Worm (Caenorhabditis elegans): Measurements from ENCODE around the gene atgl-1.

atgl-1 gene

ce11 chrIII:6444335-6444734 is 25.1 kb upstream of the atgl-1 start, which contains the start of gene C05D11.13:
Gene C05D11.13, minus strand, starts transcription at chrIII:6444586.
- TF ChIP-seq W03F9.2 (tag; optimal IDR thresholded peaks at IDR 0.05) = peak; percentile 65
- TF ChIP-seq dao-5 (tag; optimal IDR thresholded peaks at IDR 0.05) = no peak

- no peak for TF ChIP-seq him-1 (tag; optimal IDR thresholded peaks at IDR 0.05)
- no peak for TF ChIP-seq W03F9.2 (tag; optimal IDR thresholded peaks at IDR 0.05)
- no peak for TF ChIP-seq dao-5 (tag; optimal IDR thresholded peaks at IDR 0.05)
Observed at ce11 chrIII:6442305-6443125, 23.3 kb upstream of the atgl-1 start, which contains the start of gene mel-32. Gene mel-32, minus strand, starts transcription at chrIII:6443000.

- TF ChIP-seq him-1 (tag; optimal IDR thresholded peaks at IDR 0.05) (no peak), dao-5 (tag; optimal IDR thresholded peaks at IDR 0.05) (no peak), W03F9.2 (tag; optimal IDR thresholded peaks at IDR 0.05) (no peak)
Observed at ce11 chrIII:6439854-6440253, 20.6 kb upstream of the atgl-1 start.

DNA sequence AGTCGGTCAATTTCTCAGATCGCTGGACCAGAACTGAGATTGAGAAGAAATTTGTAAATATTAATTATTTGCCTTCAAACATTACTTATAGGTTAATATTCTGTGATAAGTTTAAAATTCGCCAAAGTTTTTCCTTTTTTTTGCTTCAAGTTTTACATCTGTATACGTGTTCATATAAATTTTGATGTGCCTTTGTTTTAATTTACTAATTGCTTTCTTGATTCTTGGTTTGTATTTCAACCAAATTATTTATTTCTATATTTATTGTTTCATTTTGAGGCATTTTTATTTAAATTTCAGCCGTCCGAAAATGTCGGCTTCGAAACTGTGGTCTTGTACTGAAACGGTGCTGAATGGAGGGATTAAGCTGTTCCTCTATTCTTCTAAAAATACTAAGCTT is 17.0 kb upstream of the atgl-1 start, which contains the start of gene C05D11.1:
Gene C05D11.1, plus strand, starts transcription at position 301 of the 400 bp plus-strand sequence.
- TF ChIP-seq W03F9.2 (tag; optimal IDR thresholded peaks at IDR 0.05) = no peak
- no peak for TF ChIP-seq him-1 (tag; optimal IDR thresholded peaks at IDR 0.05)
- no peak for TF ChIP-seq dao-5 (tag; optimal IDR thresholded peaks at IDR 0.05)

ce11 chrIII:6432939-6433338 is 13.7 kb upstream of the atgl-1 start, which contains the start of gene vps-16:
Gene vps-16, plus strand, starts transcription at chrIII:6433239.
- no peak for TF ChIP-seq dao-5 (tag; optimal IDR thresholded peaks at IDR 0.05)
- no peak for TF ChIP-seq W03F9.2 (tag; optimal IDR thresholded peaks at IDR 0.05)
- TF ChIP-seq him-1 (tag; optimal IDR thresholded peaks at IDR 0.05) = no peak

DNA sequence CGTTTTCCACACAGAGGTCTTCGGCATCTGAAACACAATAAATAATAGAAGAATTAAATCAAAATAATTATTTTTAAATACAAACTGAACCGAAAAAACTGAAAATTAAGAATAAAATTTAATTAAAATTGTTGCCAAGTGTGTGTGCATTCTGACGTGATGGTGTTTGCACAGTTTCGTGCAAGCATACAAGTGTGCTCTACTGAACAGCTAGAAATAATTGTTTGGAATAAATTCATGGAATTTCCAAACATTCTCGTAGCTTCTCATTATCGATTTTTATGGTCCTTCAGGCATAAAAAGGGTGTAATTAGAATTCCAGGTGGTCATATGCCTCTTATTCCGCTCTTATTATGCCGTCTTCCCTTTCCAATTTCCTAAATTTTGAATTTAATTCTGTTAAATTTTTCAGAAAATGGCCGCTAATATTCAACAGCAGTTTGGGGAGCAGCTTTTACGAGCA is 12.5 kb upstream of the atgl-1 start, which contains the start of the genes mrps-17 and txdc-9:
Gene mrps-17, minus strand, starts transcription at position 33 of the 463 bp plus-strand sequence.
Gene txdc-9, plus strand, starts transcription at position 413 of the 463 bp plus-strand sequence.
- TF ChIP-seq dao-5 (tag; optimal IDR thresholded peaks at IDR 0.05) (no peak), W03F9.2 (tag; optimal IDR thresholded peaks at IDR 0.05) (peak; percentile 91), him-1 (tag; optimal IDR thresholded peaks at IDR 0.05) (no peak)

ce11 chrIII:6430834-6431233 is 11.6 kb upstream of the atgl-1 start, which contains the start of gene popl-1:
Gene popl-1, minus strand, starts transcription at chrIII:6430934.
- TF ChIP-seq him-1 (tag; optimal IDR thresholded peaks at IDR 0.05) = no peak
- no peak for TF ChIP-seq dao-5 (tag; optimal IDR thresholded peaks at IDR 0.05)
- no peak for TF ChIP-seq W03F9.2 (tag; optimal IDR thresholded peaks at IDR 0.05)

ce11 chrIII:6427205-6427604 is 7.9 kb upstream of the atgl-1 start, which contains the start of gene C05D11.8:
Gene C05D11.8, minus strand, starts transcription at chrIII:6427305.
- TF ChIP-seq dao-5 (tag; optimal IDR thresholded peaks at IDR 0.05) (no peak), him-1 (tag; optimal IDR thresholded peaks at IDR 0.05) (no peak), W03F9.2 (tag; optimal IDR thresholded peaks at IDR 0.05) (no peak)

- TF ChIP-seq him-1 (tag; optimal IDR thresholded peaks at IDR 0.05) (no peak), dao-5 (tag; optimal IDR thresholded peaks at IDR 0.05) (no peak), W03F9.2 (tag; optimal IDR thresholded peaks at IDR 0.05) (no peak)
Observed at ce11 chrIII:6422721-6423120, 3.5 kb upstream of the atgl-1 start.

- TF ChIP-seq W03F9.2 (tag; optimal IDR thresholded peaks at IDR 0.05) (no peak), dao-5 (tag; optimal IDR thresholded peaks at IDR 0.05) (no peak), him-1 (tag; optimal IDR thresholded peaks at IDR 0.05) (no peak)
Observed at ce11 chrIII:6421973-6422511, 2.8 kb upstream of the atgl-1 start.

DNA sequence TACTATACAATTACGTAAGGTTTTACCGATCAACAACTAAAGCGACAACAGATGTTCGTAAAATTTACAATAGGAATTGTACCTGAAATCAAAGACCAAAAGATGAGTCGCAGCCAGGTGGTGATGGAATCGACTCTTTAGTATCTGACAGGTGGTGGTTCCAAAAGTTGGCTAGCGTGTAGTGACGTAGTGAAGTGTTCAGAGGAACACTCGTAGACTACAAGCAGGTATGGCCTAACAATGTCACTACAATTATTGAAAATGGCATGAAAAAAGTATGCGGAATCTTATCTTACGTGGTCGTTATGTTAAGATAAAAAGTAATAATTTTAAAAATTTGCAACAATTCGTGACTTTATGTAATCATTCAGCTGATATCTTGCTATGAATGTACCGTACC is 2.2 kb upstream of the atgl-1 start:
- TF ChIP-seq dao-5 (tag; optimal IDR thresholded peaks at IDR 0.05) (no peak), W03F9.2 (tag; optimal IDR thresholded peaks at IDR 0.05) (no peak), him-1 (tag; optimal IDR thresholded peaks at IDR 0.05) (no peak)

DNA sequence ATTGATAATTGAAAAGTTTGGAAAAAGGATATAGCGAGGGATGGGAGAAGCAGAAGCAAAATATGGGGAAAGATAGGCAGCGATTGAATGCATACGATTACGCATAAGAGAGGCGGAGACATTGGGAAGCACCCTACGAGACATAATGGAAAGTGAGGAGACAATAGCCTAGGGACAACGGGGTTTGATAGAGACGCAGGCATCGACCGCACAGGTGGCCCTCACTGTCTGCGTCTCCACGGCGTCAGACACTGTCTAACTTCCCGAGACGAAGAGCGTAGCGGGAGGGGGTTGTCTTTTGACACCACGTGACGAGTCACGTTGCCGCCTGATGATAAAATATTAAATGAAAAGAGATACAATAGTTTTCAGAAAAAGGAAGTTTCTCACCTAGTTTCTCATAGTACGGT is 1.7 kb upstream of the atgl-1 start:
- peak; percentile 60 for TF ChIP-seq W03F9.2 (tag; optimal IDR thresholded peaks at IDR 0.05)
- TF ChIP-seq dao-5 (tag; optimal IDR thresholded peaks at IDR 0.05) = no peak

DNA sequence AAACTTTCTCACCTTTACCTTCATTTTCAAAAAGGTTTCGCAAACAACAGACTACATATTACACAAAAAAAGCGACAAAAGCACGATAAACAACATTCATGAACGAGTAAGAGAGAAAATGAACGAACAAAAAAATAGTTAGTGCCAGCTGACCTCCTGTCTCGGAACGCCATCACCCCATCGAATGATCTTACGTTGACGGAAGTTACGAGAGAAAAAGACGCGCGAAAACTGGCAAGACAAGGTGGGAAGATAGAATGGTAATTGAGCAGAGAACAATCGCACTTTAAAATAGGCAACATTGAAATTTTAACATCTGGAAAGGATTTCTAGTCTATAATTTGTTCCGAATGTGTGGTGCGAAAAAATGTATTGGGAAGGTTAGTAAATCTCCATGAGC is 942 bp upstream of the atgl-1 start:
- no peak for TF ChIP-seq dao-5 (tag; optimal IDR thresholded peaks at IDR 0.05)
- no peak for TF ChIP-seq him-1 (tag; optimal IDR thresholded peaks at IDR 0.05)
- TF ChIP-seq W03F9.2 (tag; optimal IDR thresholded peaks at IDR 0.05) = no peak

- no peak for TF ChIP-seq him-1 (tag; optimal IDR thresholded peaks at IDR 0.05)
- TF ChIP-seq W03F9.2 (tag; optimal IDR thresholded peaks at IDR 0.05) = no peak
- TF ChIP-seq dao-5 (tag; optimal IDR thresholded peaks at IDR 0.05) = no peak
Observed at ce11 chrIII:6418254-6418653, 1.0 kb downstream of the atgl-1 start.
